Worm (Caenorhabditis elegans): ENCODE data around the gene scl-27.

The scl-27 gene

ce11 chrV:399721-400120 is at the start of gene scl-27:
TSS of gene scl-27 (plus strand) at chrV:400021.
- TF ChIP-seq lag-1 (GFP tag; IDR thresholded peaks at IDR 0.05) = no peak
- TF ChIP-seq unc-62 (GFP tag; optimal IDR thresholded peaks at IDR 0.05) = no peak

ce11 chrV:350822-351221 is 49.0 kb upstream of the scl-27 start:
- TF ChIP-seq B0019.2 (GFP tag; conservative IDR thresholded peaks at IDR 0.05) (no peak), nfyb-1 (GFP tag; IDR thresholded peaks at IDR 0.05) (peak; percentile 16; the same call in 1 of the 2 replicates)

ce11 chrV:351787-352186 is 48.0 kb upstream of the scl-27 start:
- no peak for TF ChIP-seq dox-1 (GFP tag; IDR thresholded peaks at IDR 0.05)
- TF ChIP-seq F57C9.4 (tag; optimal IDR thresholded peaks at IDR 0.05) = no peak
- TF ChIP-seq Y56A3A.18 (GFP tag; IDR thresholded peaks at IDR 0.05) = no peak
- TF ChIP-seq bed-2 (GFP tag; IDR thresholded peaks at IDR 0.05) = no peak
- no peak for TF ChIP-seq dpff-1 (tag; optimal IDR thresholded peaks at IDR 0.05)
- no peak for TF ChIP-seq C17E4.6 (GFP tag; IDR thresholded peaks at IDR 0.05)
- no peak for TF ChIP-seq mxl-1 (tag; optimal IDR thresholded peaks at IDR 0.05)
- no peak for TF ChIP-seq K11D2.4 (GFP tag; IDR thresholded peaks at IDR 0.05)
- no peak for TF ChIP-seq hmg-1.2 (GFP tag; IDR thresholded peaks at IDR 0.05)
- TF ChIP-seq lin-54 (GFP tag; optimal IDR thresholded peaks at IDR 0.05) = no peak
- TF ChIP-seq let-526 (GFP tag; IDR thresholded peaks at IDR 0.05) = no peak
- TF ChIP-seq sdz-38 (tag; optimal IDR thresholded peaks at IDR 0.05) = no peak
- no peak for TF ChIP-seq F49E8.2 (tag; optimal IDR thresholded peaks at IDR 0.05; ENCODE audit: insufficient read depth)
- TF ChIP-seq rpc-1 (optimal IDR thresholded peaks at IDR 0.05) = no peak
- TF ChIP-seq rpc-1 (tag; optimal IDR thresholded peaks at IDR 0.05) = no peak

- TF ChIP-seq egl-44 (GFP tag; IDR thresholded peaks at IDR 0.05) (no peak), madf-6 (GFP tag; IDR thresholded peaks at IDR 0.05) (no peak), nfya-2 (GFP tag; IDR thresholded peaks at IDR 0.05) (no peak), madf-3 (GFP tag; IDR thresholded peaks at IDR 0.05) (no peak), Y79H2A.3 (GFP tag; conservative IDR thresholded peaks at IDR 0.05) (no peak), aptf-2 (GFP tag; conservative IDR thresholded peaks at IDR 0.05) (no peak), unc-62 (GFP tag; optimal IDR thresholded peaks at IDR 0.05) (no peak), egrh-3 (GFP tag; IDR thresholded peaks at IDR 0.05) (peak; percentile 63; the same call in 1 of the 2 replicates), nfyb-1 (GFP tag; IDR thresholded peaks at IDR 0.05) (no peak), F37B4.10 (GFP tag; IDR thresholded peaks at IDR 0.05) (0 out of 2 replicates have a peak, but pooled peaks have one; percentile 74), zfh-2 (GFP tag; conservative IDR thresholded peaks at IDR 0.05) (peak; percentile 87), attf-3 (GFP tag; conservative IDR thresholded peaks at IDR 0.05) (no peak), ceh-27 (GFP tag; optimal IDR thresholded peaks at IDR 0.05) (no peak), atf-7 (tag; optimal IDR thresholded peaks at IDR 0.05) (no peak), aptf-3 (GFP tag; IDR thresholded peaks at IDR 0.05) (no peak)
Observed at ce11 chrV:356959-357702, 42.7 kb upstream of the scl-27 start.

- TF ChIP-seq zfh-2 (GFP tag; conservative IDR thresholded peaks at IDR 0.05) (peak; percentile 89), B0035.1 (tag; optimal IDR thresholded peaks at IDR 0.05) (no peak), madf-8 (GFP tag; conservative IDR thresholded peaks at IDR 0.05) (no peak), repo-1 (tag; optimal IDR thresholded peaks at IDR 0.05) (no peak), egrh-3 (GFP tag; IDR thresholded peaks at IDR 0.05) (peak; percentile 63; the same call in 1 of the 2 replicates)
Observed at ce11 chrV:358473-358872, 41.3 kb upstream of the scl-27 start.
